Fruit fly (Drosophila melanogaster) whole organism, wandering third instar larva: Measurements from ENCODE around the gene Polr3A.

ENCODE experiments used
- Abd-B ChIP-seq: fragments of >200 bp; optimal IDR thresholded peaks from 2 replicates; lab custom pipeline; 2017; ENCODE audit warnings: missing biosample characterization, missing genetic modification characterization
- Dfd ChIP-seq: fragments of >200 bp; optimal IDR thresholded peaks from 2 replicates; lab custom pipeline; 2017; ENCODE audit warnings: missing biosample characterization, missing genetic modification characterization
- GATAd ChIP-seq: sonication (Bioruptor generic); optimal IDR thresholded peaks from 2 replicates; lab custom pipeline; 2016; ENCODE audit warnings: missing biosample characterization, missing genetic modification characterization
- Hr78 ChIP-seq: fragments of >200 bp; optimal IDR thresholded peaks from 2 replicates; lab custom pipeline; 2017; ENCODE audit warnings: missing biosample characterization, missing genetic modification characterization
- OdsH ChIP-seq: fragments of 200-800 bp; sonication (Bioruptor generic); optimal IDR thresholded peaks from 2 replicates; lab custom pipeline; 2016; ENCODE audit warnings: missing biosample characterization, mild to moderate bottlenecking, missing genetic modification characterization
- ey ChIP-seq: fragments of 200-800 bp; sonication (Bioruptor generic); optimal IDR thresholded peaks from 2 replicates; lab custom pipeline; 2016; ENCODE audit warnings: missing biosample characterization, missing genetic modification characterization
- fru ChIP-seq: fragments of 200-800 bp; sonication (Bioruptor generic); optimal IDR thresholded peaks from 3 replicates; lab custom pipeline; 2016; ENCODE audit warnings: missing biosample characterization, mild to moderate bottlenecking, missing genetic modification characterization
- h ChIP-seq: fragments of 200-800 bp; sonication (Bioruptor generic); optimal IDR thresholded peaks from 3 replicates; lab custom pipeline; 2016; ENCODE audit warnings: missing biosample characterization, mild to moderate bottlenecking, missing genetic modification characterization
- jim ChIP-seq: fragments of 175-275, 200-325 bp; sonication (Bioruptor generic); optimal IDR thresholded peaks from 2 replicates; lab custom pipeline; 2016; ENCODE audit warnings: missing biosample characterization, mild to moderate bottlenecking, missing genetic modification characterization
- pan ChIP-seq: fragments of >200 bp; optimal IDR thresholded peaks from 2 replicates; lab custom pipeline; 2017
- rgr ChIP-seq: fragments of 200-800 bp; sonication (Bioruptor generic); optimal IDR thresholded peaks from 3 replicates; lab custom pipeline; 2016; ENCODE audit warnings: missing biosample characterization, mild to moderate bottlenecking, missing genetic modification characterization
- usp ChIP-seq: fragments of >200 bp; optimal IDR thresholded peaks from 2 replicates; lab custom pipeline; 2017; ENCODE audit warnings: missing biosample characterization, missing genetic modification characterization

DNA sequence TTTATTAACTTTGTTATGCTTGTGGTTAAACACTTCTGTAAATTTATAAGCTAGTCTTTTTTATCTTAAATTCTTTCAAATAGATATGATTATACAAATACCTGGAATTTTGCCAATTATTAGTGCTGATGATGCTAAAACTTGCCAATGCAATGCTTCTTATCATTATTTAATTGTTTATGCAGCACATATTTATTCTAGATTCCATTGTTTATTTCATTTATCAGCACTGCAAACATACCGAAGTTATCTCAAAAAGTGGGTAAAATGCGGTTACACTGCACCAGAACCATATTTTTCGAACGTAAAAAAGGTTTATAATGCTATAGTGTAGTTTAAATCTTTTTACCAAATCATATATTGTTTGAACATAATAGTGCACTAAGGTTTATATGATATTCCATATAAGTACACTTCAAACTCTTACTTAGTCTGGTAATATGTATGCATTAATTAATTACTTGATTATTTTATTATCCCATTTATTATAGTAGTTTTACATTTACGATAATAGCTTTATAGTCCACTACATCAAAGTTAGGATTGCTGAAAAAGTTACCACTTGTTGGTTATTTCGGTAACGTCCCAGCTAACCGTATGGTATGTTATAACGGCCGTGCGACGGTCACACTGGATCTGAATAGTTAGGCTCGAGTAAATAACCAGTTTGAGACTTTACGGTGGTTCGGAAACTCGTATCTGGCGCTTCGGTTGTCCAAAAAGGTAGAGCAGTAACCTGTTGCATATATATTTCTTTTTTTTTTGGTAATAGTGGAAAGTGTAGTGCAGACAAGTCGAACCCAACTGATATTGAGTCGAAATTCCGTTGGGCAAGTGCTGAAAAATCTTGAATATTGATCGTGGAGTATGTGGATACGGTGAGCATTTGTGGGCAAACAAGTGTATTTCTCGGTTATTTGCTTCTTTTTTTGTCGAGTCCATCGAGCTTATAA is 25.8 kb downstream of the Polr3A start, which contains the start of gene Rhp:
- no peak for TF ChIP-seq Dfd (GFP tag; lab: Kevin White, UChicago)
- no peak for TF ChIP-seq Abd-B (GFP tag; lab: Kevin White, UChicago)
- TF ChIP-seq GATAd (GFP tag; lab: Kevin White, UChicago) = no peak
- TF ChIP-seq Hr78 = no peak
- no peak for TF ChIP-seq jim (GFP tag; lab: Kevin White, UChicago)
- TF ChIP-seq ey (GFP tag; lab: Kevin White, UChicago) = no peak
- peak; percentile 5 for TF ChIP-seq fru (GFP tag; lab: Kevin White, UChicago)
- no peak for TF ChIP-seq pan
- peak; percentile 50 for TF ChIP-seq h (GFP tag; lab: Kevin White, UChicago)
- TF ChIP-seq usp (GFP tag; lab: Kevin White, UChicago) = no peak
- TF ChIP-seq rgr (GFP tag; lab: Kevin White, UChicago) = peak; percentile 45
- TF ChIP-seq OdsH = peak; percentile 66
